ENCODE assay signal across 4 fruit fly cellular contexts in genomic region chrX:12801357-12801756, dm6.
TF ChIP-seq lines count a peak whose summit lies in the region.

Nep6 (plus strand) TSS chrX:12801661.

- no peak for TF ChIP-seq CTCF in whole organism, embryonic (GFP tag; optimal IDR thresholded peaks at IDR 0.05; lab: Kevin White, UChicago)

TF ChIP-seq in whole organism, adult, 20 proteins besides CTCF, POLR2A, EP300 and RAD21:
- no peak for TF ChIP-seq CG7045 (GFP tag; optimal IDR thresholded peaks at IDR 0.05; lab: Kevin White, UChicago)
- TF ChIP-seq Hr96 (GFP tag; optimal IDR thresholded peaks at IDR 0.05; lab: Kevin White, UChicago), result no peak
- peak; percentile 68 for TF ChIP-seq cic (GFP tag; optimal IDR thresholded peaks at IDR 0.05; lab: Kevin White, UChicago)
- TF ChIP-seq CG33017 (tag; optimal IDR thresholded peaks at IDR 0.05; lab: Kevin White, UChicago), result no peak
- no peak for TF ChIP-seq CG12768 (GFP tag; optimal IDR thresholded peaks at IDR 0.05; lab: Kevin White, UChicago)
- no peak for TF ChIP-seq pad (GFP tag; optimal IDR thresholded peaks at IDR 0.05; lab: Kevin White, UChicago)

TF ChIP-seq in whole organism, embryonic, 481 proteins besides CTCF, POLR2A, EP300 and RAD21:
- no peak for TF ChIP-seq nerfin-1 (tag; optimal IDR thresholded peaks at IDR 0.05; lab: Kevin White, UChicago)
- no peak for TF ChIP-seq CG10543 (GFP tag; optimal IDR thresholded peaks at IDR 0.05; lab: Kevin White, UChicago)
- no peak for TF ChIP-seq H2.0 (GFP tag; IDR thresholded peaks at IDR 0.05; lab: Robert Waterston, UW)
- TF ChIP-seq CG18476 (GFP tag; optimal IDR thresholded peaks at IDR 0.05; lab: Kevin White, UChicago), result peak; percentile 24
- TF ChIP-seq sug (tag; optimal IDR thresholded peaks at IDR 0.05; lab: Kevin White, UChicago), result peak; percentile 32
- TF ChIP-seq gsb-n (tag; optimal IDR thresholded peaks at IDR 0.05; lab: Kevin White, UChicago), result no peak

TF ChIP-seq in whole organism, prepupa, 60 proteins besides CTCF, POLR2A, EP300 and RAD21:
- TF ChIP-seq svp (GFP tag; lab: Kevin White, UChicago), result peak; percentile 83
- no peak for TF ChIP-seq CG6163 (GFP tag; IDR thresholded peaks at IDR 0.05; lab: Robert Waterston, UW)

TF ChIP-seq in whole organism, wandering third instar larva, 38 proteins besides CTCF, POLR2A, EP300 and RAD21:
- no peak for TF ChIP-seq Sp1 (GFP tag; optimal IDR thresholded peaks at IDR 0.05; lab: Kevin White, UChicago)
- no peak for TF ChIP-seq CrebA (GFP tag; optimal IDR thresholded peaks at IDR 0.05; lab: Kevin White, UChicago; ENCODE audit: borderline replicate concordance)
- TF ChIP-seq Rel (GFP tag; optimal IDR thresholded peaks at IDR 0.05; lab: Kevin White, UChicago), result no peak
- peak; percentile 58 for TF ChIP-seq Rel (tag; optimal IDR thresholded peaks at IDR 0.05; lab: Kevin White, UChicago)
